Worm (Caenorhabditis elegans): ENCODE data around the gene F13A7.7.
A peak's percentile ranks its signal among the peaks of the same experiment; 100 is the strongest.

DNA sequence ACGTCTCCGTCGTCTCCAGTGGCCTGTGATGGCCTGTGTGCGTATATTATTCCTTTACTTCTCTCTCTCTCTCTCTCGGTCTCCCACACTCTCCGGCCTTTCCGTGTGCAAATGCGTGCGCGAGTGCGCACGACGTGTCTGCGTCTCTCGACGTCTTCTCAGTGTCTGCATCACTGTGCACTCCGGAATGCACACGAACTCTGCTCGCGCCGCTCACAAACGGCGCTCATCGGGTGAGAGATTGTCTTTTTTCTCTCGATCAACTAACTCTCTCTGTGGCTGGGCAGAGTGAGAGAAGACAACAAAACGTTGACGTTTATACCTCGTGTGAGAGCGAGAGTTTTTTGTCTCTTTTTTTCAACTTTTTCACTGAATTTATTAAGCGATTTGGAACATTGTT lies 27.7 kb downstream of the F13A7.7 start:
- peak; percentile 5 for TF ChIP-seq nhr-11 (tag; optimal IDR thresholded peaks at IDR 0.05)
- peak in 3 of 6 experiments; percentile 75 to 83 (median 81) for TF ChIP-seq elt-3 (tag; optimal IDR thresholded peaks at IDR 0.05)
- no peak for TF ChIP-seq ama-1 (optimal IDR thresholded peaks at IDR 0.05)
- peak; percentile 76 for TF ChIP-seq isw-1 (GFP tag; IDR thresholded peaks at IDR 0.05)
- TF ChIP-seq nhr-12 (tag; optimal IDR thresholded peaks at IDR 0.05): no peak
- peak; percentile 86 for TF ChIP-seq snpc-4 (tag; optimal IDR thresholded peaks at IDR 0.05)
